Worm (Caenorhabditis elegans) whole organism, L4 larva: Measurements from ENCODE around the gene rfc-3.

Experiments used
- hlh-11 ChIP-seq: fragments of 200-800 bp; sonication (Bioruptor generic); optimal IDR thresholded peaks from 2 replicates; lab custom pipeline; 2018; ENCODE audit warnings: mild to moderate bottlenecking, missing genetic modification characterization, missing compliant biosample characterization
- lin-39 ChIP-seq: fragments of 150-350 bp; optimal IDR thresholded peaks from 2 replicates; lab custom pipeline; 2014; ENCODE audit warnings: missing biosample characterization, missing genetic modification reagents, missing genetic modification characterization
- nhr-77 ChIP-seq: fragments of 150-350 bp; optimal IDR thresholded peaks from 2 replicates; lab custom pipeline; 2014; ENCODE audit warnings: missing biosample characterization, missing genetic modification characterization

DNA sequence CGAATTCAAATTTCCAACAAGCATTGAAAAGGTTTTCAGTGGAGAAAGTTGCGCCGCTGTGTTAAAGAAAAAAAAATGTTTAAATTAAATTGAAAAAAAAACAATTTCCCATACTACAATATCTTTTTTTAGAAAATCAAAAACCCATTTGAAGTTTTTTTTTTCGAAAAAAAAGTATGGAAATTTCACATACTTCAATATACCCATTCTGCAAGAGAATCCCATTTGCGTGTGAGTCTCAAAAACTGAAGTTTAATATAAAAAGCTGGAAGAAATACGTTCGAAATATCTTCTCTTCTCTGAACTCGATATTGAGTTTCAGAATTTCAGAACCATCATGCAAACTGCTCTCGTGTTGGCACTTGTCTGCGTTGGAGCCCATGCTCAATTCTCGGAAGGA is 25.4 kb upstream of the rfc-3 start, which contains the start of gene scl-7:
- no peak for TF ChIP-seq lin-39
- TF ChIP-seq hlh-11 (tag; lab: Kevin White, UChicago) = no peak
- TF ChIP-seq nhr-77 (tag; lab: Kevin White, UChicago) = no peak
